Fruit fly (Drosophila melanogaster) whole organism, embryonic: Measurements from ENCODE around the gene CG10589.
A peak's percentile ranks its signal among the peaks of the same experiment; 100 is the strongest.

ENCODE experiments used
- Antp ChIP-seq: fragments of 200-800 bp; sonication (Bioruptor generic); optimal IDR thresholded peaks from 3 replicates; lab custom pipeline; 2016; ENCODE audit warnings: missing biosample characterization, missing genetic modification characterization
- BEAF-32 ChIP-seq: fragments of 200-800 bp; sonication (Bioruptor generic); optimal IDR thresholded peaks from 3 replicates; lab custom pipeline; 2017; ENCODE audit warnings: missing biosample characterization, missing genetic modification characterization, mild to moderate bottlenecking, moderate library complexity, missing genetic modification reagents
- CG10209 ChIP-seq: fragments of 200-800 bp; sonication (Bioruptor generic); optimal IDR thresholded peaks from 3 replicates; lab custom pipeline; 2017; ENCODE audit warnings: missing biosample characterization, mild to moderate bottlenecking, missing genetic modification characterization, missing genetic modification reagents
- CG10321 ChIP-seq: fragments of 200-800 bp; sonication (Bioruptor generic); IDR thresholded peaks from 2 replicates; pipeline ENCODE4 v1.3.6; 2022; ENCODE audit warnings: missing biosample characterization, missing genetic modification characterization
- CG10543 ChIP-seq: fragments of 200-800 bp; sonication (Bioruptor generic); optimal IDR thresholded peaks from 3 replicates; lab custom pipeline; 2017; ENCODE audit warnings: missing biosample characterization, mild to moderate bottlenecking, missing genetic modification characterization, moderate library complexity
- CG11723 ChIP-seq: fragments of 200-800 bp; sonication (Bioruptor generic); optimal IDR thresholded peaks from 2 replicates; lab custom pipeline; 2017; ENCODE audit warnings: missing biosample characterization, mild to moderate bottlenecking, missing genetic modification characterization
- CG12071 ChIP-seq: fragments of 200-800 bp; sonication (Bioruptor generic); optimal IDR thresholded peaks from 3 replicates; lab custom pipeline; 2018; ENCODE audit warnings: missing biosample characterization, mild to moderate bottlenecking, missing genetic modification characterization
- CG13424 ChIP-seq: fragments of 200-800 bp; sonication (Bioruptor generic); optimal IDR thresholded peaks from 2 replicates; lab custom pipeline; 2019; ENCODE audit warnings: missing biosample characterization, mild to moderate bottlenecking, missing genetic modification characterization, moderate library complexity
- CG15601 ChIP-seq: fragments of 200-800 bp; sonication (Bioruptor generic); optimal IDR thresholded peaks from 3 replicates; lab custom pipeline; 2019; ENCODE audit warnings: missing biosample characterization, mild to moderate bottlenecking, missing genetic modification characterization, moderate library complexity
- CG1792 ChIP-seq: fragments of 200-800 bp; sonication (Bioruptor generic); optimal IDR thresholded peaks from 2 replicates; lab custom pipeline; 2016; ENCODE audit warnings: missing biosample characterization, missing genetic modification characterization
- CG18476 ChIP-seq: fragments of 200-800 bp; sonication (Bioruptor generic); optimal IDR thresholded peaks from 2 replicates; lab custom pipeline; 2016; ENCODE audit warnings: missing biosample characterization, mild to moderate bottlenecking, missing genetic modification characterization
- CG2712 ChIP-seq: fragments of 200-800 bp; optimal IDR thresholded peaks from 3 replicates; lab custom pipeline; 2019; ENCODE audit warnings: missing biosample characterization, mild to moderate bottlenecking, missing genetic modification characterization, moderate library complexity
- CG30020 ChIP-seq: fragments of 200-800 bp; optimal IDR thresholded peaks from 2 replicates; lab custom pipeline; 2019; ENCODE audit warnings: missing biosample characterization, mild to moderate bottlenecking, missing genetic modification characterization, moderate library complexity
- CG32767 ChIP-seq: fragments of 200-800 bp; sonication (Bioruptor generic); IDR thresholded peaks from 2 replicates; pipeline ENCODE4 v1.3.6; 2022; ENCODE audit warnings: missing biosample characterization, missing genetic modification characterization
- CG4282 ChIP-seq: fragments of 200-800 bp; sonication (Bioruptor generic); optimal IDR thresholded peaks from 2 replicates; lab custom pipeline; 2016; ENCODE audit warnings: missing biosample characterization, missing genetic modification characterization
- CG8290 ChIP-seq, 3 experiments: fragments of 200-800 bp; sonication (Bioruptor generic); optimal IDR thresholded peaks; 2 replicates each; lab custom pipeline; 2016 to 2019; ENCODE audit warnings: missing biosample characterization in 3 of 3, missing genetic modification characterization in 3 of 3, mild to moderate bottlenecking in 2 of 3, moderate library complexity in 1 of 3
- CG8924 ChIP-seq: fragments of 200-800 bp; optimal IDR thresholded peaks from 3 replicates; lab custom pipeline; 2019; ENCODE audit warnings: missing biosample characterization, mild to moderate bottlenecking, missing genetic modification characterization, moderate library complexity
- D19B ChIP-seq: fragments of 200-800 bp; sonication (Bioruptor generic); optimal IDR thresholded peaks from 2 replicates; lab custom pipeline; 2017; ENCODE audit warnings: missing biosample characterization, mild to moderate bottlenecking, missing genetic modification characterization
- Elba2 ChIP-seq: fragments of 200-800 bp; sonication (Bioruptor generic); optimal IDR thresholded peaks from 3 replicates; lab custom pipeline; 2016; ENCODE audit warnings: missing biosample characterization, missing genetic modification characterization
- Nf-YC ChIP-seq: fragments of 200-800 bp; optimal IDR thresholded peaks from 3 replicates; lab custom pipeline; 2019; ENCODE audit warnings: missing biosample characterization, mild to moderate bottlenecking, missing genetic modification characterization, moderate library complexity
- Oaz ChIP-seq: fragments of 200-800 bp; sonication (Bioruptor generic); IDR thresholded peaks from 2 replicates; pipeline ENCODE4 v1.3.6; 2022; ENCODE audit warnings: missing biosample characterization, missing genetic modification characterization
- PHDP ChIP-seq: fragments of 200-800 bp; sonication (Bioruptor generic); optimal IDR thresholded peaks from 3 replicates; lab custom pipeline; 2018; ENCODE audit warnings: missing biosample characterization, mild to moderate bottlenecking, missing genetic modification characterization, moderate library complexity
- Rx ChIP-seq: fragments of 200-800 bp; sonication (Bioruptor generic); IDR thresholded peaks from 2 replicates; pipeline ENCODE4 v1.3.6; 2022; ENCODE audit warnings: missing biosample characterization, missing genetic modification characterization
- Scr ChIP-seq: fragments of 200-800 bp; sonication (Bioruptor generic); IDR thresholded peaks from 2 replicates; pipeline ENCODE4 v1.3.6; 2022; ENCODE audit warnings: missing biosample characterization, missing genetic modification characterization; ENCODE audit not compliant: partially characterized antibody
- Tbp ChIP-seq: fragments of >200 bp; optimal IDR thresholded peaks from 2 replicates; lab custom pipeline; 2018; ENCODE audit warnings: missing biosample characterization, missing genetic modification characterization
- YL-1 ChIP-seq: fragments of 200-800 bp; sonication (Bioruptor generic); optimal IDR thresholded peaks from 3 replicates; lab custom pipeline; 2017; ENCODE audit warnings: missing biosample characterization, mild to moderate bottlenecking, missing genetic modification characterization
- abd-A ChIP-seq: fragments of 200-800 bp; sonication (Bioruptor generic); optimal IDR thresholded peaks from 3 replicates; lab custom pipeline; 2019; ENCODE audit warnings: missing biosample characterization, mild to moderate bottlenecking, missing genetic modification characterization, moderate library complexity
- ase ChIP-seq: fragments of 200-800 bp; sonication (Bioruptor generic); IDR thresholded peaks from 3 replicates; pipeline ENCODE4 v1.3.6; 2022; ENCODE audit warnings: missing biosample characterization, missing genetic modification characterization
- caup ChIP-seq: fragments of 200-800 bp; sonication (Bioruptor generic); optimal IDR thresholded peaks from 3 replicates; lab custom pipeline; 2017; ENCODE audit warnings: missing biosample characterization, mild to moderate bottlenecking, missing genetic modification characterization, moderate library complexity; ENCODE audit not compliant: severe bottlenecking
- cg ChIP-seq: fragments of 200-800 bp; sonication (Bioruptor generic); optimal IDR thresholded peaks from 3 replicates; lab custom pipeline; 2019; ENCODE audit warnings: missing biosample characterization, mild to moderate bottlenecking, missing genetic modification characterization, moderate library complexity
- chif ChIP-seq, 2 experiments: fragments of 200-800 bp; sonication (Bioruptor generic); optimal IDR thresholded peaks; 3 replicates each; lab custom pipeline; 2016; ENCODE audit warnings: missing biosample characterization in 2 of 2, missing genetic modification characterization in 2 of 2
- crp ChIP-seq, 2 experiments: fragments of 200-800 bp; sonication (Bioruptor generic); optimal IDR thresholded peaks; 2 replicates in 1 of 2; 3 replicates in 1 of 2; lab custom pipeline; 2017; ENCODE audit warnings: missing biosample characterization in 2 of 2, missing genetic modification characterization in 2 of 2, mild to moderate bottlenecking in 1 of 2, moderate library complexity in 1 of 2
- da ChIP-seq: fragments of 200-800 bp; sonication (Bioruptor generic); optimal IDR thresholded peaks from 2 replicates; lab custom pipeline; 2016; ENCODE audit warnings: missing biosample characterization, missing genetic modification characterization
- gcm ChIP-seq: fragments of 200-800 bp; sonication (Bioruptor generic); optimal IDR thresholded peaks from 2 replicates; lab custom pipeline; 2019; ENCODE audit warnings: missing biosample characterization, mild to moderate bottlenecking, missing genetic modification characterization, moderate library complexity
- her ChIP-seq: fragments of 200-800 bp; sonication (Bioruptor generic); optimal IDR thresholded peaks from 2 replicates; lab custom pipeline; 2016; ENCODE audit warnings: missing biosample characterization, missing genetic modification characterization
- jigr1 ChIP-seq: fragments of 200-800 bp; sonication (Bioruptor generic); IDR thresholded peaks from 3 replicates; pipeline ENCODE4 v1.3.6; 2022; ENCODE audit warnings: missing biosample characterization, missing genetic modification characterization
- jing ChIP-seq: fragments of 200-800 bp; sonication (Bioruptor generic); optimal IDR thresholded peaks from 2 replicates; lab custom pipeline; 2018; ENCODE audit warnings: missing biosample characterization, mild to moderate bottlenecking, missing genetic modification characterization
- nmo ChIP-seq: fragments of 200-800 bp; sonication (Bioruptor generic); optimal IDR thresholded peaks from 2 replicates; lab custom pipeline; 2018; ENCODE audit warnings: missing biosample characterization, mild to moderate bottlenecking, missing genetic modification characterization, moderate library complexity
- oc ChIP-seq: fragments of 200-800 bp; sonication (Bioruptor generic); optimal IDR thresholded peaks from 2 replicates; lab custom pipeline; 2018; ENCODE audit warnings: missing biosample characterization, mild to moderate bottlenecking, missing genetic modification characterization, moderate library complexity
- peb ChIP-seq: fragments of 200-800 bp; sonication (Bioruptor generic); IDR thresholded peaks from 2 replicates; pipeline ENCODE4 v1.3.6; 2022; ENCODE audit warnings: missing biosample characterization, missing genetic modification characterization
- phol ChIP-seq: fragments of 200-800 bp; sonication (Bioruptor generic); optimal IDR thresholded peaks from 3 replicates; lab custom pipeline; 2018; ENCODE audit warnings: missing biosample characterization, mild to moderate bottlenecking, missing genetic modification characterization, moderate library complexity
- pnt ChIP-seq: fragments of 200-800 bp; sonication (Bioruptor generic); optimal IDR thresholded peaks from 3 replicates; lab custom pipeline; 2016; ENCODE audit warnings: missing biosample characterization, missing genetic modification characterization
- psq ChIP-seq: fragments of 200-800 bp; sonication (Bioruptor generic); optimal IDR thresholded peaks from 2 replicates; lab custom pipeline; 2017; ENCODE audit warnings: missing biosample characterization, missing genetic modification characterization
- salm ChIP-seq: fragments of 200-800 bp; sonication (Bioruptor generic); optimal IDR thresholded peaks from 2 replicates; lab custom pipeline; 2018; ENCODE audit warnings: missing biosample characterization, mild to moderate bottlenecking, missing genetic modification characterization
- sima ChIP-seq: fragments of 200-800 bp; sonication (Bioruptor generic); optimal IDR thresholded peaks from 2 replicates; lab custom pipeline; 2016; ENCODE audit warnings: missing biosample characterization, missing genetic modification characterization
- tx ChIP-seq: fragments of 200-800 bp; sonication (Bioruptor generic); optimal IDR thresholded peaks from 2 replicates; lab custom pipeline; 2016; ENCODE audit warnings: missing biosample characterization, missing genetic modification characterization
- usp ChIP-seq: fragments of >200 bp; optimal IDR thresholded peaks from 2 replicates; lab custom pipeline; 2017; ENCODE audit warnings: missing biosample characterization, missing genetic modification characterization
- zen2 ChIP-seq: fragments of 200-800 bp; sonication (Bioruptor generic); IDR thresholded peaks from 3 replicates; pipeline ENCODE4 v1.3.6; 2022; ENCODE audit warnings: missing biosample characterization, missing genetic modification characterization; ENCODE audit not compliant: partially characterized antibody
- zf30C ChIP-seq: fragments of 200-800 bp; sonication (Bioruptor generic); optimal IDR thresholded peaks from 3 replicates; lab custom pipeline; 2018; ENCODE audit warnings: missing biosample characterization, mild to moderate bottlenecking, missing genetic modification characterization

The CG10589 gene

dm6 chr3L:20930059-20930785, 2.6 kb downstream of the CG10589 start (continued):
- peak; percentile 77 for TF ChIP-seq nmo (GFP tag; lab: Kevin White, UChicago)
- peak; percentile 54 for TF ChIP-seq gcm
- peak; percentile 72 for TF ChIP-seq CG15601 (tag; lab: Kevin White, UChicago)
- peak; percentile 5 for TF ChIP-seq CG11723 (GFP tag; lab: Kevin White, UChicago)
- no peak for TF ChIP-seq CG1792
- TF ChIP-seq pnt (GFP tag; lab: Kevin White, UChicago), result no peak
- no peak for TF ChIP-seq CG12071 (GFP tag; lab: Kevin White, UChicago)
- TF ChIP-seq caup (GFP tag; lab: Kevin White, UChicago), result no peak
- no peak for TF ChIP-seq jing
- no peak for TF ChIP-seq CG30020 (tag; lab: Kevin White, UChicago)
- TF ChIP-seq salm (tag; lab: Kevin White, UChicago), result no peak
- no peak for TF ChIP-seq Tbp (GFP tag; lab: Kevin White, UChicago)
- peak; percentile 65 for TF ChIP-seq CG8924 (tag; lab: Kevin White, UChicago)
- no peak for TF ChIP-seq BEAF-32 (GFP tag; lab: Kevin White, UChicago)
- TF ChIP-seq CG13424 (tag; lab: Kevin White, UChicago), result peak; percentile 48
- no peak for TF ChIP-seq CG10321 (GFP tag; lab: Robert Waterston, UW)
- peak; percentile 47 for TF ChIP-seq CG10209 (GFP tag; lab: Kevin White, UChicago)
- TF ChIP-seq chif (GFP tag; optimal IDR thresholded peaks at IDR 0.05; lab: Kevin White, UChicago), result no peak
- no peak for TF ChIP-seq Rx (GFP tag; lab: Robert Waterston, UW)
- no peak for TF ChIP-seq cg
- TF ChIP-seq D19B (GFP tag; lab: Kevin White, UChicago), result no peak
- no peak for TF ChIP-seq zen2
- TF ChIP-seq CG8290 (GFP tag; optimal IDR thresholded peaks at IDR 0.05; lab: Kevin White, UChicago), result no peak
- no peak for TF ChIP-seq CG8290 (tag; optimal IDR thresholded peaks at IDR 0.05; lab: Kevin White, UChicago)
- no peak for TF ChIP-seq Elba2 (GFP tag; lab: Kevin White, UChicago)
- no peak for TF ChIP-seq Oaz (GFP tag; lab: Robert Waterston, UW)
- no peak for TF ChIP-seq Scr
- no peak for TF ChIP-seq jigr1 (GFP tag; lab: Robert Waterston, UW)
- TF ChIP-seq CG2712 (tag; lab: Kevin White, UChicago), result peak; percentile 83
- no peak for TF ChIP-seq oc (tag; lab: Kevin White, UChicago)
- peak; percentile 41 for TF ChIP-seq abd-A
- no peak for TF ChIP-seq tx (GFP tag; lab: Kevin White, UChicago)
- no peak for TF ChIP-seq ase (GFP tag; lab: Robert Waterston, UW)
- TF ChIP-seq CG10543, result no peak
- TF ChIP-seq usp (GFP tag; lab: Kevin White, UChicago), result no peak
- no peak for TF ChIP-seq CG4282 (GFP tag; lab: Kevin White, UChicago)
- peak; percentile 48 for TF ChIP-seq zf30C (GFP tag; lab: Kevin White, UChicago)
- no peak for TF ChIP-seq CG32767
- TF ChIP-seq psq (GFP tag; lab: Kevin White, UChicago), result no peak
- TF ChIP-seq PHDP (tag; lab: Kevin White, UChicago), result peak; percentile 43
- TF ChIP-seq CG18476, result no peak
- TF ChIP-seq peb (GFP tag; lab: Robert Waterston, UW), result no peak
- no peak for TF ChIP-seq Nf-YC (tag; lab: Kevin White, UChicago)
- peak; percentile 82 for TF ChIP-seq phol (tag; lab: Kevin White, UChicago)
- TF ChIP-seq crp (GFP tag; optimal IDR thresholded peaks at IDR 0.05; lab: Kevin White, UChicago), result no peak
- no peak for TF ChIP-seq sima
- TF ChIP-seq da (GFP tag; lab: Kevin White, UChicago), result no peak
- TF ChIP-seq YL-1 (GFP tag; lab: Kevin White, UChicago), result no peak
- no peak for TF ChIP-seq her (GFP tag; lab: Kevin White, UChicago)
- no peak for TF ChIP-seq Antp (GFP tag; lab: Kevin White, UChicago)
